Worm (Caenorhabditis elegans) whole organism, L4/young adult: ENCODE results near the gene rab-33.

Source experiments
- W03F9.2 ChIP-seq: fragments of 150-350 bp; optimal IDR thresholded peaks from 2 replicates; lab custom pipeline; 2014; ENCODE audit warnings: missing biosample characterization, missing genetic modification characterization
- dao-5 ChIP-seq: sonication (generic microtip); optimal IDR thresholded peaks from 2 replicates; lab custom pipeline; 2016; ENCODE audit warnings: missing genotype, missing genetic modification characterization, moderate library complexity, missing compliant biosample characterization
- him-1 ChIP-seq: sonication (generic microtip); optimal IDR thresholded peaks from 2 replicates; lab custom pipeline; 2016; ENCODE audit warnings: missing genotype, missing genetic modification reagents, missing genetic modification characterization, missing compliant biosample characterization

- TF ChIP-seq him-1 (tag; lab: Kevin White, UChicago) = no peak
- TF ChIP-seq dao-5 (tag; lab: Kevin White, UChicago) = no peak
- TF ChIP-seq W03F9.2 (tag; lab: Kevin White, UChicago) = no peak
Observed at ce11 chrIII:10523025-10523424, 19.4 kb upstream of the rab-33 start.
